Worm (Caenorhabditis elegans) whole organism, mixed stage, embryonic: Measurements from ENCODE around the gene ZK1240.9.

Experiments used
- ces-1 ChIP-seq: fragments of 150-350 bp; optimal IDR thresholded peaks from 2 replicates; lab custom pipeline; 2014; ENCODE audit warnings: missing biosample characterization, missing genetic modification reagents, missing genetic modification characterization
- flh-1 ChIP-seq: fragments of 200-800 bp; sonication (Bioruptor generic); optimal IDR thresholded peaks from 2 replicates; lab custom pipeline; 2018; ENCODE audit warnings: mild to moderate bottlenecking, missing genetic modification characterization, moderate library complexity, missing compliant biosample characterization
- lin-13 ChIP-seq: fragments of 150-350 bp; optimal IDR thresholded peaks from 2 replicates; lab custom pipeline; 2014; ENCODE audit warnings: missing biosample characterization, missing genetic modification characterization
- lsy-2 ChIP-seq: fragments of 150-350 bp; optimal IDR thresholded peaks from 2 replicates; lab custom pipeline; 2014; ENCODE audit warnings: missing biosample characterization, missing genetic modification characterization
- ztf-11 ChIP-seq: fragments of 150-350 bp; optimal IDR thresholded peaks from 2 replicates; lab custom pipeline; 2014; ENCODE audit warnings: missing biosample characterization, missing genetic modification characterization

DNA sequence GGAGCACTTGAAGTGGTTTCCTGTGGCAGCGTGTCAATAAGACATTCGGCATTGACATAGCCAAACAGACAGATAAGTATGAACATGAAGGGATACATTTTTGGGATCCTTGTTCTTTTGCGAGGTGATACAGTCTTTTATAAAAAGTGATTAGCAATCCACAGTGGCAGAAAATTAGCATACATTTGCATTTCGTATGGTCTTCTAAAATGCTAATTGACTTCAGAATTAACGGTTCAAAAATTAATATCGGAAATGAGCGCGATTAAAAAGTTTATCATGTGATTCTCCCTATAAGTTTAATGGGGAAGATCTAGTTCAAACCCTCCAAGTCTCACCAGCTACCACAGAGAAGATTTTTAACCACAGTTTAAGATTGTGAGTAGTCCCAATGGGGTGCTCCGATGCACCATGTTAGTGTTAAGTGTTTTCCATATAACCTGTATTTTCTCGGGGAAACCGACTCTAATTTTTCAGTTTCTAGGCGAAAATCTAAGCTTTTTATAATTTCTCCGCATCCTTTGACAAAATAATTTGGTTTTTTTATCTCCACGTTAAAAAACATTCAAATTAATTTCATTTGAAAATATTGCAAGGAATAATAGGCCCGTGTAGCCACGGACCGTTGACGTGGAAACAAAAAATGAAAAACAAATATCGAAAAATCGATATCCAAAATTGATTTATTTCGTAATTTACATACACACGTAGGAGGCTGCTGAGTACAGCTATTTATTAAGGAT lies 48.8 kb downstream of the ZK1240.9 start, which contains the start of the genes F43C11.12 and F16G10.5:
- TF ChIP-seq lsy-2 (tag; lab: Kevin White, UChicago) (no peak), lin-13 (tag; lab: Kevin White, UChicago) (no peak), flh-1 (GFP tag; lab: Kevin White, UChicago) (no peak), ces-1 (GFP tag; lab: Kevin White, UChicago) (no peak), ztf-11 (tag; lab: Kevin White, UChicago) (no peak)
